Fruit fly (Drosophila melanogaster) whole organism, embryonic: ENCODE results near the gene Inx5.

Experiments used
- ATbp ChIP-seq: fragments of 200-800 bp; sonication (Bioruptor generic); optimal IDR thresholded peaks from 2 replicates; lab custom pipeline; 2017; ENCODE audit warnings: missing biosample characterization, mild to moderate bottlenecking, missing genetic modification characterization, missing genetic modification reagents
- Ada2b ChIP-seq: fragments of 200-800 bp; sonication (Bioruptor generic); IDR thresholded peaks from 2 replicates; pipeline ENCODE4 v1.3.6; 2022; ENCODE audit warnings: missing biosample characterization, missing genetic modification characterization
- Antp ChIP-seq: fragments of 200-800 bp; sonication (Bioruptor generic); optimal IDR thresholded peaks from 3 replicates; lab custom pipeline; 2016; ENCODE audit warnings: missing biosample characterization, missing genetic modification characterization
- Atf3 ChIP-seq: fragments of 200-800 bp; sonication (Bioruptor generic); optimal IDR thresholded peaks from 3 replicates; lab custom pipeline; 2016; ENCODE audit warnings: missing biosample characterization, missing genetic modification characterization
- Awh ChIP-seq: fragments of 200-800 bp; sonication (Bioruptor generic); IDR thresholded peaks from 2 replicates; pipeline ENCODE4, ENCODE4 v1.3.6; 2022; ENCODE audit warnings: missing biosample characterization, missing genetic modification characterization
- CG10979 ChIP-seq: fragments of 200-800 bp; sonication (Bioruptor generic); optimal IDR thresholded peaks from 2 replicates; lab custom pipeline; 2018; ENCODE audit warnings: missing biosample characterization, mild to moderate bottlenecking, missing genetic modification characterization, moderate library complexity
- CG11695 ChIP-seq: fragments of 200-800 bp; sonication (Bioruptor generic); IDR thresholded peaks from 3 replicates; pipeline ENCODE4 v1.3.6; 2022; ENCODE audit warnings: missing biosample characterization, missing genetic modification characterization
- CG12391 ChIP-seq: fragments of 200-800 bp; sonication (Bioruptor generic); optimal IDR thresholded peaks from 3 replicates; lab custom pipeline; 2018; ENCODE audit warnings: missing biosample characterization, mild to moderate bottlenecking, missing genetic modification characterization, moderate library complexity
- CG18262 ChIP-seq: fragments of 200-800 bp; optimal IDR thresholded peaks from 3 replicates; lab custom pipeline; 2019; ENCODE audit warnings: missing biosample characterization, mild to moderate bottlenecking, missing genetic modification characterization, moderate library complexity
- CG18619 ChIP-seq: fragments of 200-800 bp; sonication (Bioruptor generic); optimal IDR thresholded peaks from 3 replicates; lab custom pipeline; 2017; ENCODE audit warnings: missing biosample characterization, mild to moderate bottlenecking, missing genetic modification characterization
- CG2120 ChIP-seq: fragments of 200-800 bp; sonication (Bioruptor generic); optimal IDR thresholded peaks from 3 replicates; lab custom pipeline; 2016; ENCODE audit warnings: missing biosample characterization, missing genetic modification characterization
- CG2875 ChIP-seq: fragments of 200-800 bp; sonication (Bioruptor generic); optimal IDR thresholded peaks from 2 replicates; lab custom pipeline; 2017; ENCODE audit warnings: missing biosample characterization, mild to moderate bottlenecking, missing genetic modification characterization, missing genetic modification reagents
- CG30020 ChIP-seq: fragments of 200-800 bp; optimal IDR thresholded peaks from 2 replicates; lab custom pipeline; 2019; ENCODE audit warnings: missing biosample characterization, mild to moderate bottlenecking, missing genetic modification characterization, moderate library complexity
- CG3065 ChIP-seq: fragments of 200-800 bp; sonication (Bioruptor generic); optimal IDR thresholded peaks from 2 replicates; lab custom pipeline; 2016; ENCODE audit warnings: missing biosample characterization, missing genetic modification characterization
- CG32532 ChIP-seq: fragments of 200-800 bp; sonication (Bioruptor generic); IDR thresholded peaks from 2 replicates; pipeline ENCODE4 v1.3.6; 2022; ENCODE audit warnings: missing biosample characterization, missing genetic modification characterization
- CG3407 ChIP-seq: fragments of 200-800 bp; sonication (Bioruptor generic); optimal IDR thresholded peaks from 2 replicates; lab custom pipeline; 2018; ENCODE audit warnings: missing biosample characterization, mild to moderate bottlenecking, missing genetic modification characterization
- CG9437 ChIP-seq: fragments of 200-800 bp; sonication (Bioruptor generic); optimal IDR thresholded peaks from 2 replicates; lab custom pipeline; 2018; ENCODE audit warnings: missing biosample characterization, mild to moderate bottlenecking, missing genetic modification characterization
- CG9797 ChIP-seq: fragments of 200-800 bp; sonication (Bioruptor generic); optimal IDR thresholded peaks from 3 replicates; lab custom pipeline; 2018; ENCODE audit warnings: missing biosample characterization, mild to moderate bottlenecking, missing genetic modification characterization
- Fer1 ChIP-seq: fragments of 200-800 bp; sonication (Bioruptor generic); optimal IDR thresholded peaks from 2 replicates; lab custom pipeline; 2017; ENCODE audit warnings: missing biosample characterization, mild to moderate bottlenecking, missing genetic modification characterization
- GATAe ChIP-seq: fragments of 200-800 bp; sonication (Bioruptor generic); conservative IDR thresholded peaks from 2 replicates; pipeline ENCODE4 v1.3.6; 2022; ENCODE audit warnings: missing biosample characterization, missing genetic modification characterization
- Hey ChIP-seq: fragments of 200-800 bp; sonication (Bioruptor generic); optimal IDR thresholded peaks from 3 replicates; lab custom pipeline; 2018; ENCODE audit warnings: missing biosample characterization, mild to moderate bottlenecking, missing genetic modification characterization
- HmgZ ChIP-seq: fragments of 200-800 bp; sonication (Bioruptor generic); optimal IDR thresholded peaks from 2 replicates; lab custom pipeline; 2018; ENCODE audit warnings: missing biosample characterization, mild to moderate bottlenecking, missing genetic modification characterization
- Hr51 ChIP-seq, 2 experiments: fragments of 200-800 bp; sonication (Bioruptor generic); optimal IDR thresholded peaks; 2 replicates in 1 of 2; 3 replicates in 1 of 2; lab custom pipeline; 2016 to 2018; ENCODE audit warnings: missing biosample characterization in 2 of 2, missing genetic modification characterization in 2 of 2, mild to moderate bottlenecking in 1 of 2, moderate library complexity in 1 of 2
- Mad ChIP-seq: fragments of 200-800 bp; sonication (Bioruptor generic); optimal IDR thresholded peaks from 2 replicates; lab custom pipeline; 2016; ENCODE audit warnings: missing biosample characterization, missing genetic modification characterization
- NFAT ChIP-seq: fragments of 200-800 bp; sonication (Bioruptor generic); IDR thresholded peaks from 2 replicates; pipeline ENCODE4 v1.3.6; 2022; ENCODE audit warnings: missing biosample characterization, missing genetic modification characterization
- Oli ChIP-seq: fragments of 200-800 bp; sonication (Bioruptor generic); optimal IDR thresholded peaks from 2 replicates; lab custom pipeline; 2018; ENCODE audit warnings: missing biosample characterization, mild to moderate bottlenecking, missing genetic modification characterization, moderate library complexity
- Poxn ChIP-seq: fragments of 200-800 bp; sonication (Bioruptor generic); IDR thresholded peaks from 2 replicates; pipeline ENCODE4 v1.3.6; 2022; ENCODE audit warnings: missing biosample characterization, missing genetic modification characterization
- ab ChIP-seq: fragments of 200-800 bp; sonication (Bioruptor generic); optimal IDR thresholded peaks from 2 replicates; lab custom pipeline; 2016; ENCODE audit warnings: missing biosample characterization, missing genetic modification characterization
- abd-A ChIP-seq: fragments of 200-800 bp; sonication (Bioruptor generic); optimal IDR thresholded peaks from 3 replicates; lab custom pipeline; 2019; ENCODE audit warnings: missing biosample characterization, mild to moderate bottlenecking, missing genetic modification characterization, moderate library complexity
- az2 ChIP-seq: fragments of 200-800 bp; sonication (Bioruptor generic); optimal IDR thresholded peaks from 3 replicates; lab custom pipeline; 2016; ENCODE audit warnings: missing biosample characterization, missing genetic modification characterization
- bab2 ChIP-seq: fragments of 200-800 bp; sonication (Bioruptor generic); optimal IDR thresholded peaks from 2 replicates; lab custom pipeline; 2016; ENCODE audit warnings: missing biosample characterization, missing genetic modification characterization
- bcd ChIP-seq: fragments of 200-800 bp; sonication (Bioruptor generic); optimal IDR thresholded peaks from 2 replicates; lab custom pipeline; 2017; ENCODE audit warnings: missing biosample characterization, mild to moderate bottlenecking, missing genetic modification characterization
- chm ChIP-seq: fragments of 200-800 bp; sonication (Bioruptor generic); IDR thresholded peaks from 2 replicates; pipeline ENCODE4 v1.3.6; 2022; ENCODE audit warnings: missing biosample characterization, missing genetic modification characterization
- croc ChIP-seq: fragments of 200-800 bp; sonication (Bioruptor generic); conservative IDR thresholded peaks from 3 replicates; pipeline ENCODE4 v1.3.6; 2022; ENCODE audit warnings: missing biosample characterization, missing genetic modification characterization
- dan ChIP-seq: fragments of 200-800 bp; sonication (Bioruptor generic); IDR thresholded peaks from 2 replicates; pipeline ENCODE4 v1.3.6; 2022; ENCODE audit warnings: missing biosample characterization, missing genetic modification characterization
- dm ChIP-seq: fragments of 200-800 bp; sonication (Bioruptor generic); optimal IDR thresholded peaks from 3 replicates; lab custom pipeline; 2016; ENCODE audit warnings: missing biosample characterization, missing genetic modification characterization
- dmrt11E ChIP-seq: fragments of 200-800 bp; sonication (Bioruptor generic); optimal IDR thresholded peaks from 3 replicates; lab custom pipeline; 2018; ENCODE audit warnings: missing biosample characterization, mild to moderate bottlenecking, missing genetic modification characterization, moderate library complexity
- gro ChIP-seq: fragments of 200-800 bp; sonication (Bioruptor generic); optimal IDR thresholded peaks from 2 replicates; lab custom pipeline; 2016; ENCODE audit warnings: missing biosample characterization, missing genetic modification characterization
- her ChIP-seq: fragments of 200-800 bp; sonication (Bioruptor generic); optimal IDR thresholded peaks from 2 replicates; lab custom pipeline; 2016; ENCODE audit warnings: missing biosample characterization, missing genetic modification characterization
- hth ChIP-seq: fragments of >200 bp; optimal IDR thresholded peaks from 2 replicates; lab custom pipeline; 2017; ENCODE audit warnings: inconsistent platforms
- jing ChIP-seq: fragments of 200-800 bp; sonication (Bioruptor generic); optimal IDR thresholded peaks from 2 replicates; lab custom pipeline; 2018; ENCODE audit warnings: missing biosample characterization, mild to moderate bottlenecking, missing genetic modification characterization
- jumu ChIP-seq: fragments of 200-800 bp; sonication (Bioruptor generic); optimal IDR thresholded peaks from 3 replicates; lab custom pipeline; 2016; ENCODE audit warnings: missing biosample characterization, missing genetic modification characterization
- mld ChIP-seq: fragments of 200-800 bp; sonication (Bioruptor generic); IDR thresholded peaks from 3 replicates; pipeline ENCODE4 v1.3.6; 2022; ENCODE audit warnings: missing biosample characterization, missing genetic modification characterization; ENCODE audit not compliant: partially characterized antibody
- sd ChIP-seq: fragments of 200-800 bp; sonication (Bioruptor generic); optimal IDR thresholded peaks from 3 replicates; lab custom pipeline; 2018; ENCODE audit warnings: missing biosample characterization, mild to moderate bottlenecking, missing genetic modification characterization, moderate library complexity
- seq ChIP-seq: fragments of 200-800 bp; sonication (Bioruptor generic); IDR thresholded peaks from 2 replicates; pipeline ENCODE4 v1.3.6; 2022; ENCODE audit warnings: missing biosample characterization, missing genetic modification characterization
- slbo ChIP-seq: fragments of 200-800 bp; sonication (Bioruptor generic); IDR thresholded peaks from 2 replicates; pipeline ENCODE4 v1.3.6; 2022; ENCODE audit warnings: missing biosample characterization, missing genetic modification characterization
- sob ChIP-seq: fragments of 200-800 bp; sonication (Bioruptor generic); IDR thresholded peaks from 2 replicates; pipeline ENCODE4 v1.3.6; 2022; ENCODE audit warnings: missing biosample characterization, missing genetic modification characterization
- sqz ChIP-seq: fragments of 200-800 bp; sonication (Bioruptor generic); optimal IDR thresholded peaks from 3 replicates; lab custom pipeline; 2018; ENCODE audit warnings: missing biosample characterization, mild to moderate bottlenecking, missing genetic modification characterization
- toy ChIP-seq: fragments of 200-800 bp; sonication (Bioruptor generic); IDR thresholded peaks from 2 replicates; pipeline ENCODE4 v1.3.6; 2022; ENCODE audit warnings: missing biosample characterization, missing genetic modification characterization
- tx ChIP-seq: fragments of 200-800 bp; sonication (Bioruptor generic); optimal IDR thresholded peaks from 2 replicates; lab custom pipeline; 2016; ENCODE audit warnings: missing biosample characterization, missing genetic modification characterization
- vvl ChIP-seq: fragments of 200-800 bp; sonication (Bioruptor generic); IDR thresholded peaks from 2 replicates; pipeline ENCODE4 v1.3.6; 2022; ENCODE audit warnings: missing biosample characterization, missing genetic modification characterization

Gene Inx5

DNA sequence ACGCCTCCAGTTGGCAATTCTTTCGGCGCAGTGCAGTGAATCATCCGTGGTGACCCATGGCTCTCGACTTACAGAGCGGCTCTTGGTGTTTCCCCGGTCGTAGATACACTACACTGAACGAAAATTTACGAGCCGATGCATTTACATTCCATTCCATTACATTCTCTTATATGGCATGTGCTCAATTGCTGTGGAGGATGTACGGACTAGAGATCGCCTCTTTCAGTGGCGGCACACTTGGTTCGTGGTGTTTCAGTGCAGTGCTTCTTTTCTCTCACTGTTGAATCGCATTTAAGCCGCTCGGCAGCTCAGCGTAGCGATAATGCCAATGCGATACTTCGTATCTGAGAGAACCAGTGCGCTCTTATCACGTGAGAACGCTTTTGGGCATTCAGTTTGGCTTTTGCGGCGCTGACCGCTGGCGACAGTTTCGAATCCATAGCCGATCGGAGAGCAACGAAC lies 17.0 kb upstream of the Inx5 start, which contains the start of gene Mec2 (continued):
- TF ChIP-seq gro (GFP tag; lab: Kevin White, UChicago) (no peak), HmgZ (tag; lab: Kevin White, UChicago) (peak; percentile 39), CG12391 (peak; percentile 57), CG32532 (no peak), seq (GFP tag; lab: Robert Waterston, UW) (peak; percentile 47; the same call in 1 of the 2 replicates), CG2120 (GFP tag; lab: Kevin White, UChicago) (peak; percentile 77), sqz (GFP tag; lab: Kevin White, UChicago) (no peak), NFAT (GFP tag; lab: Robert Waterston, UW) (no peak), Antp (GFP tag; lab: Kevin White, UChicago) (peak; percentile 54), CG9437 (GFP tag; lab: Kevin White, UChicago) (peak; percentile 26), ATbp (GFP tag; lab: Kevin White, UChicago) (peak; percentile 59), dmrt11E (peak; percentile 28), vvl (GFP tag; lab: Robert Waterston, UW) (peak; percentile 41; the same call in 1 of the 2 replicates), CG18619 (GFP tag; lab: Kevin White, UChicago) (peak; percentile 30), CG3065 (GFP tag; lab: Kevin White, UChicago) (no peak), CG9797 (GFP tag; lab: Kevin White, UChicago) (no peak), bcd (GFP tag; lab: Kevin White, UChicago) (peak; percentile 16), Poxn (GFP tag; lab: Robert Waterston, UW) (no peak), sd (tag; lab: Kevin White, UChicago) (peak; percentile 46), croc (GFP tag; lab: Robert Waterston, UW) (no peak), az2 (GFP tag; lab: Kevin White, UChicago) (peak; percentile 56), tx (peak; percentile 46), slbo (GFP tag; lab: Robert Waterston, UW) (peak; percentile 84), ab (peak; percentile 2), CG10979 (tag; lab: Kevin White, UChicago) (peak; percentile 39), jumu (peak; percentile 43), Ada2b (GFP tag; lab: Robert Waterston, UW) (peak; percentile 37; the same call in 1 of the 2 replicates), chm (GFP tag; lab: Robert Waterston, UW) (peak; percentile 62; the same call in 1 of the 2 replicates), Awh (GFP tag; lab: Robert Waterston, UW) (0 out of 2 replicates have a peak, but pooled peaks have one; percentile 14), hth (lab: Kevin White, UChicago) (no peak), GATAe (GFP tag; lab: Robert Waterston, UW) (no peak), Fer1 (GFP tag; lab: Kevin White, UChicago) (no peak), jing (GFP tag; lab: Kevin White, UChicago) (peak; percentile 38), abd-A (tag; lab: Kevin White, UChicago) (no peak), CG11695 (GFP tag; lab: Robert Waterston, UW) (0 out of 3 replicates have a peak, but pooled peaks have one; percentile 18), dm (peak; percentile 48), Hr51 (GFP tag; optimal IDR thresholded peaks at IDR 0.05; lab: Kevin White, UChicago) (peak in 1 of 2 experiments; percentile 34), sob (GFP tag; lab: Robert Waterston, UW) (peak; percentile 25; the same call in 1 of the 2 replicates), Mad (GFP tag; lab: Kevin White, UChicago) (peak; percentile 1), CG3407 (GFP tag; lab: Kevin White, UChicago) (peak; percentile 19), Hey (no peak), toy (GFP tag; lab: Robert Waterston, UW) (no peak), CG30020 (no peak), CG18262 (tag; lab: Kevin White, UChicago) (peak; percentile 33), dan (GFP tag; lab: Robert Waterston, UW) (no peak), her (GFP tag; lab: Kevin White, UChicago) (peak; percentile 30), bab2 (GFP tag; lab: Kevin White, UChicago) (peak; percentile 33), Atf3 (GFP tag; lab: Kevin White, UChicago) (peak; percentile 20), mld (no peak), Oli (tag; lab: Kevin White, UChicago) (peak; percentile 62), CG2875 (GFP tag; lab: Kevin White, UChicago) (peak; percentile 43)
